Fruit fly (Drosophila melanogaster) whole organism, embryonic: Measurements from ENCODE around the gene CG6149.

Source experiments
- Abd-B ChIP-seq: fragments of 200-800 bp; sonication (Bioruptor generic); optimal IDR thresholded peaks from 2 replicates; lab custom pipeline; 2018; ENCODE audit warnings: missing biosample characterization, mild to moderate bottlenecking, missing genetic modification characterization, moderate library complexity
- Bgb ChIP-seq: fragments of 200-800 bp; sonication (Bioruptor generic); IDR thresholded peaks from 2 replicates; pipeline ENCODE4 v1.3.6; 2022; ENCODE audit warnings: missing biosample characterization, missing genetic modification characterization; ENCODE audit not compliant: partially characterized antibody
- CG10147 ChIP-seq: fragments of 200-800 bp; sonication (Bioruptor generic); optimal IDR thresholded peaks from 2 replicates; lab custom pipeline; 2019; ENCODE audit warnings: missing biosample characterization, mild to moderate bottlenecking, missing genetic modification characterization, moderate library complexity
- CG12769 ChIP-seq: fragments of 200-800 bp; sonication (Bioruptor generic); optimal IDR thresholded peaks from 2 replicates; lab custom pipeline; 2019; ENCODE audit warnings: missing biosample characterization, mild to moderate bottlenecking, missing genetic modification characterization, moderate library complexity
- CG14441 ChIP-seq: fragments of 200-800 bp; sonication (Bioruptor generic); IDR thresholded peaks from 2 replicates; pipeline ENCODE4 v1.3.6; 2022; ENCODE audit warnings: missing biosample characterization, missing genetic modification characterization
- CG15601 ChIP-seq: fragments of 200-800 bp; sonication (Bioruptor generic); optimal IDR thresholded peaks from 3 replicates; lab custom pipeline; 2019; ENCODE audit warnings: missing biosample characterization, mild to moderate bottlenecking, missing genetic modification characterization, moderate library complexity
- CG1602 ChIP-seq: fragments of 200-800 bp; sonication (Bioruptor generic); optimal IDR thresholded peaks from 3 replicates; lab custom pipeline; 2016; ENCODE audit warnings: missing biosample characterization, missing genetic modification characterization
- CG17385 ChIP-seq: fragments of 200-800 bp; sonication (Bioruptor generic); optimal IDR thresholded peaks from 3 replicates; lab custom pipeline; 2018; ENCODE audit warnings: missing biosample characterization, mild to moderate bottlenecking, missing genetic modification characterization
- CG17568 ChIP-seq: fragments of 200-800 bp; sonication (Bioruptor generic); optimal IDR thresholded peaks from 2 replicates; lab custom pipeline; 2018; ENCODE audit warnings: missing biosample characterization, mild to moderate bottlenecking, missing genetic modification characterization, moderate library complexity
- CG18476 ChIP-seq: fragments of 200-800 bp; sonication (Bioruptor generic); optimal IDR thresholded peaks from 2 replicates; lab custom pipeline; 2016; ENCODE audit warnings: missing biosample characterization, mild to moderate bottlenecking, missing genetic modification characterization
- CG18619 ChIP-seq: fragments of 200-800 bp; sonication (Bioruptor generic); optimal IDR thresholded peaks from 3 replicates; lab custom pipeline; 2017; ENCODE audit warnings: missing biosample characterization, mild to moderate bottlenecking, missing genetic modification characterization
- CG18764 ChIP-seq: fragments of 200-800 bp; sonication (Bioruptor generic); optimal IDR thresholded peaks from 3 replicates; lab custom pipeline; 2016; ENCODE audit warnings: missing biosample characterization, missing genetic modification characterization
- CG2678 ChIP-seq: fragments of 200-800 bp; sonication (Bioruptor generic); optimal IDR thresholded peaks from 3 replicates; lab custom pipeline; 2019; ENCODE audit warnings: missing biosample characterization, mild to moderate bottlenecking, missing genetic modification characterization, moderate library complexity
- CG3065 ChIP-seq: fragments of 200-800 bp; sonication (Bioruptor generic); optimal IDR thresholded peaks from 2 replicates; lab custom pipeline; 2016; ENCODE audit warnings: missing biosample characterization, missing genetic modification characterization
- CG31365 ChIP-seq: fragments of 200-800 bp; sonication (Bioruptor generic); optimal IDR thresholded peaks from 2 replicates; lab custom pipeline; 2018; ENCODE audit warnings: missing biosample characterization, mild to moderate bottlenecking, missing genetic modification characterization
- CG33557 ChIP-seq: fragments of 200-800 bp; sonication (Bioruptor generic); optimal IDR thresholded peaks from 2 replicates; lab custom pipeline; 2019; ENCODE audit warnings: missing biosample characterization, mild to moderate bottlenecking, missing genetic modification characterization, moderate library complexity
- CG34224 ChIP-seq: fragments of 200-800 bp; sonication (Bioruptor generic); IDR thresholded peaks from 3 replicates; pipeline ENCODE4 v1.3.6; 2022; ENCODE audit warnings: missing biosample characterization, missing genetic modification characterization; ENCODE audit not compliant: partially characterized antibody
- CG4404 ChIP-seq: fragments of 200-800 bp; sonication (Bioruptor generic); IDR thresholded peaks from 2 replicates; pipeline ENCODE4 v1.3.6; 2022; ENCODE audit warnings: missing biosample characterization, missing genetic modification characterization
- CG5245 ChIP-seq: fragments of 200-800 bp; sonication (Bioruptor generic); optimal IDR thresholded peaks from 3 replicates; lab custom pipeline; 2016; ENCODE audit warnings: missing biosample characterization, missing genetic modification characterization
- CG7556 ChIP-seq: fragments of 200-800 bp; sonication (Bioruptor generic); optimal IDR thresholded peaks from 2 replicates; lab custom pipeline; 2017; ENCODE audit warnings: missing biosample characterization, mild to moderate bottlenecking, missing genetic modification characterization
- CG9727 ChIP-seq: fragments of 200-800 bp; sonication (Bioruptor generic); optimal IDR thresholded peaks from 3 replicates; lab custom pipeline; 2017; ENCODE audit warnings: missing biosample characterization, mild to moderate bottlenecking, missing genetic modification characterization
- Dip3 ChIP-seq: fragments of 200-800 bp; sonication (Bioruptor generic); optimal IDR thresholded peaks from 3 replicates; lab custom pipeline; 2016; ENCODE audit warnings: missing biosample characterization, missing genetic modification characterization
- Doc2 ChIP-seq: fragments of 200-800 bp; sonication (Bioruptor generic); IDR thresholded peaks from 2 replicates; pipeline ENCODE4 v1.3.6; 2022; ENCODE audit warnings: missing biosample characterization, missing genetic modification characterization
- HHEX ChIP-seq: fragments of 200-800 bp; sonication (Bioruptor generic); optimal IDR thresholded peaks from 3 replicates; lab custom pipeline; 2017; ENCODE audit warnings: missing biosample characterization, mild to moderate bottlenecking, missing genetic modification characterization, missing genetic modification reagents
- Hmx ChIP-seq: fragments of 200-800 bp; sonication (Bioruptor generic); optimal IDR thresholded peaks from 2 replicates; lab custom pipeline; 2016; ENCODE audit warnings: missing biosample characterization, missing genetic modification characterization
- Max ChIP-seq: fragments of 200-800 bp; sonication (Bioruptor generic); optimal IDR thresholded peaks from 2 replicates; lab custom pipeline; 2016; ENCODE audit warnings: missing biosample characterization, mild to moderate bottlenecking, missing genetic modification characterization
- Mes4 ChIP-seq: fragments of 200-800 bp; sonication (Bioruptor generic); optimal IDR thresholded peaks from 2 replicates; lab custom pipeline; 2016; ENCODE audit warnings: missing biosample characterization, missing genetic modification characterization
- NC2β ChIP-seq: fragments of 200-800 bp; sonication (Bioruptor generic); optimal IDR thresholded peaks from 2 replicates; lab custom pipeline; 2016; ENCODE audit warnings: missing biosample characterization, missing genetic modification characterization
- NFAT ChIP-seq: fragments of 200-800 bp; sonication (Bioruptor generic); IDR thresholded peaks from 2 replicates; pipeline ENCODE4 v1.3.6; 2022; ENCODE audit warnings: missing biosample characterization, missing genetic modification characterization
- NfI ChIP-seq: fragments of 200-800 bp; sonication (Bioruptor generic); optimal IDR thresholded peaks from 3 replicates; lab custom pipeline; 2018; ENCODE audit warnings: missing biosample characterization, mild to moderate bottlenecking, missing genetic modification characterization, moderate library complexity
- Oli ChIP-seq: fragments of 200-800 bp; sonication (Bioruptor generic); optimal IDR thresholded peaks from 2 replicates; lab custom pipeline; 2018; ENCODE audit warnings: missing biosample characterization, mild to moderate bottlenecking, missing genetic modification characterization, moderate library complexity
- Optix ChIP-seq: fragments of 200-800 bp; sonication (Bioruptor generic); IDR thresholded peaks from 3 replicates; pipeline ENCODE4 v1.3.6; 2022; ENCODE audit warnings: missing biosample characterization, missing genetic modification characterization
- Pdp1 ChIP-seq, 2 experiments: fragments of 200-800 bp; sonication (Bioruptor generic); optimal IDR thresholded peaks; 3 replicates each; lab custom pipeline; 2016; ENCODE audit warnings: missing biosample characterization in 2 of 2, missing genetic modification characterization in 2 of 2, mild to moderate bottlenecking in 1 of 2, moderate library complexity in 1 of 2
- Poxn ChIP-seq: fragments of 200-800 bp; sonication (Bioruptor generic); IDR thresholded peaks from 2 replicates; pipeline ENCODE4 v1.3.6; 2022; ENCODE audit warnings: missing biosample characterization, missing genetic modification characterization
- Xbp1 ChIP-seq: fragments of 200-800 bp; sonication (Bioruptor generic); optimal IDR thresholded peaks from 3 replicates; lab custom pipeline; 2016; ENCODE audit warnings: missing biosample characterization, mild to moderate bottlenecking, missing genetic modification characterization
- amos ChIP-seq: fragments of 200-800 bp; sonication (Bioruptor generic); IDR thresholded peaks from 2 replicates; pipeline ENCODE4 v1.3.6; 2022; ENCODE audit warnings: missing biosample characterization, missing genetic modification characterization; ENCODE audit not compliant: partially characterized antibody
- aop ChIP-seq: fragments of 200-800 bp; sonication (Bioruptor generic); IDR thresholded peaks from 2 replicates; pipeline ENCODE4 v1.3.6; 2022; ENCODE audit warnings: missing biosample characterization, missing genetic modification characterization
- bab2 ChIP-seq: fragments of 200-800 bp; sonication (Bioruptor generic); optimal IDR thresholded peaks from 2 replicates; lab custom pipeline; 2016; ENCODE audit warnings: missing biosample characterization, missing genetic modification characterization
- chif ChIP-seq, 2 experiments: fragments of 200-800 bp; sonication (Bioruptor generic); optimal IDR thresholded peaks; 3 replicates each; lab custom pipeline; 2016; ENCODE audit warnings: missing biosample characterization in 2 of 2, missing genetic modification characterization in 2 of 2
- ci ChIP-seq: fragments of 200-800 bp; sonication (Bioruptor generic); IDR thresholded peaks from 3 replicates; pipeline ENCODE4 v1.3.6; 2022; ENCODE audit warnings: missing biosample characterization, missing genetic modification characterization
- crol ChIP-seq: fragments of 200-800 bp; sonication (Bioruptor generic); IDR thresholded peaks from 2 replicates; pipeline ENCODE4 v1.3.6; 2022; ENCODE audit warnings: missing biosample characterization, missing genetic modification characterization
- disco-r ChIP-seq: fragments of 200-800 bp; sonication (Bioruptor generic); optimal IDR thresholded peaks from 2 replicates; lab custom pipeline; 2016; ENCODE audit warnings: missing biosample characterization, missing genetic modification characterization
- ems ChIP-seq: fragments of 200-800 bp; sonication (Bioruptor generic); optimal IDR thresholded peaks from 3 replicates; lab custom pipeline; 2016; ENCODE audit warnings: missing biosample characterization, missing genetic modification characterization
- fd64A ChIP-seq: fragments of 200-800 bp; sonication (Bioruptor generic); optimal IDR thresholded peaks from 3 replicates; lab custom pipeline; 2018; ENCODE audit warnings: missing biosample characterization, mild to moderate bottlenecking, missing genetic modification characterization
- fu2 ChIP-seq: fragments of 200-800 bp; sonication (Bioruptor generic); optimal IDR thresholded peaks from 2 replicates; lab custom pipeline; 2016; ENCODE audit warnings: missing biosample characterization, missing genetic modification characterization
- gro ChIP-seq: fragments of 200-800 bp; sonication (Bioruptor generic); optimal IDR thresholded peaks from 2 replicates; lab custom pipeline; 2016; ENCODE audit warnings: missing biosample characterization, missing genetic modification characterization
- h ChIP-seq: fragments of >200 bp; optimal IDR thresholded peaks from 2 replicates; lab custom pipeline; 2017
- lbe ChIP-seq: fragments of 200-800 bp; sonication (Bioruptor generic); optimal IDR thresholded peaks from 2 replicates; lab custom pipeline; 2016; ENCODE audit warnings: missing biosample characterization, mild to moderate bottlenecking, missing genetic modification characterization
- nerfin-1 ChIP-seq: fragments of 200-800 bp; sonication (Bioruptor generic); optimal IDR thresholded peaks from 3 replicates; lab custom pipeline; 2019; ENCODE audit warnings: missing biosample characterization, mild to moderate bottlenecking, missing genetic modification characterization, moderate library complexity
- pita ChIP-seq: fragments of 200-800 bp; sonication (Bioruptor generic); optimal IDR thresholded peaks from 2 replicates; lab custom pipeline; 2017; ENCODE audit warnings: missing biosample characterization, mild to moderate bottlenecking, missing genetic modification characterization
- pnt ChIP-seq: fragments of 200-800 bp; sonication (Bioruptor generic); optimal IDR thresholded peaks from 3 replicates; lab custom pipeline; 2016; ENCODE audit warnings: missing biosample characterization, missing genetic modification characterization

The CG6149 gene

DNA sequence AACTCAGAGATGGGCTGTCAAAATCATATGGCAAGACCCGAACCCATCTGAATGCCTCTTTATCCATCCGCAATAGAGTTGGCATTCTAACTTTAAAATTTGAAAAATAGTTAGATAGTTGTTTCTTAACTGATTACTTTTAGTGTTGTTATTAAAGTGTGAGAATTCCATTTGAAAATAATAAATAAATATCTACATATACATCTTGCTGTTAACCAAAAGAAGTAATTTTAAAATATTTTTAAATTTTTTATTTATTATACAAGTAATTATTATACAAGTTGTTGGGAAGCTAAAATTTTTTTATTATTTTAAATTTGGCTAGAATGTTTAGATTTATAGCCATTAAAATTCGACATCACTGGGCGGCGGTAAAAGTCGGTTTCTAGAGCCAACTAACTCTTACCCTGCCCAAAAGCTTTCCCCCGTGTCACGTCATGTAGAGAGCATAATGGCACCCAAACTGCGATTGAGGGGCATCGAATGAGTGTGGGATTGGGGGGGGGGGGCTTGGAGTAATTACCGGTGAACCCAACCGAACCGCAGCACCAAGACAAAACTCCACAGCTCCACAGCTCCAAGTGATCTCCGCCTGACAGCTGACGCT, 8.3 kb upstream of the CG6149 start (continued):
- TF ChIP-seq Oli (tag; lab: Kevin White, UChicago) (no peak), crol (GFP tag; lab: Robert Waterston, UW) (peak; percentile 48; the same call in 1 of the 2 replicates), fd64A (GFP tag; lab: Kevin White, UChicago) (no peak), Bgb (no peak), Hmx (GFP tag; lab: Kevin White, UChicago) (no peak), amos (GFP tag; lab: Robert Waterston, UW) (no peak), pnt (GFP tag; lab: Kevin White, UChicago) (no peak), h (lab: Kevin White, UChicago) (no peak), gro (GFP tag; lab: Kevin White, UChicago) (no peak), CG18764 (GFP tag; lab: Kevin White, UChicago) (no peak), CG9727 (GFP tag; lab: Kevin White, UChicago) (no peak), ems (GFP tag; lab: Kevin White, UChicago) (no peak), Doc2 (GFP tag; lab: Robert Waterston, UW) (no peak), bab2 (GFP tag; lab: Kevin White, UChicago) (no peak), Dip3 (GFP tag; lab: Kevin White, UChicago) (no peak), CG10147 (GFP tag; lab: Kevin White, UChicago) (no peak), Pdp1 (GFP tag; optimal IDR thresholded peaks at IDR 0.05; lab: Kevin White, UChicago) (no peak), CG17385 (GFP tag; lab: Kevin White, UChicago) (peak; percentile 2), nerfin-1 (tag; lab: Kevin White, UChicago) (no peak), Mes4 (GFP tag; lab: Kevin White, UChicago) (no peak), CG4404 (no peak), Abd-B (GFP tag; lab: Kevin White, UChicago) (no peak), Poxn (GFP tag; lab: Robert Waterston, UW) (no peak), chif (GFP tag; optimal IDR thresholded peaks at IDR 0.05; lab: Kevin White, UChicago) (no peak), Xbp1 (GFP tag; lab: Kevin White, UChicago) (no peak), disco-r (GFP tag; lab: Kevin White, UChicago) (no peak), CG7556 (peak; percentile 20), CG2678 (peak; percentile 65), lbe (no peak), CG17568 (GFP tag; lab: Kevin White, UChicago) (no peak), CG18619 (no peak), Max (no peak), CG12769 (tag; lab: Kevin White, UChicago) (peak; percentile 34), CG18476 (GFP tag; lab: Kevin White, UChicago) (no peak), CG3065 (GFP tag; lab: Kevin White, UChicago) (no peak), NFAT (GFP tag; lab: Robert Waterston, UW) (no peak), Optix (GFP tag; lab: Robert Waterston, UW) (no peak), pita (GFP tag; lab: Kevin White, UChicago) (no peak), fu2 (GFP tag; lab: Kevin White, UChicago) (no peak), CG31365 (tag; lab: Kevin White, UChicago) (no peak), CG14441 (GFP tag; lab: Robert Waterston, UW) (no peak), ci (GFP tag; lab: Robert Waterston, UW) (peak; percentile 46; the same call in 1 of the 3 replicates), CG34224 (no peak), HHEX (GFP tag; lab: Kevin White, UChicago) (no peak), CG15601 (tag; lab: Kevin White, UChicago) (peak; percentile 11), CG33557 (no peak), NC2β (GFP tag; lab: Kevin White, UChicago) (no peak), CG1602 (GFP tag; lab: Kevin White, UChicago) (no peak), aop (GFP tag; lab: Robert Waterston, UW) (no peak), NfI (GFP tag; lab: Kevin White, UChicago) (peak; percentile 5), CG5245 (GFP tag; lab: Kevin White, UChicago) (no peak)
